Fruit fly (Drosophila melanogaster) whole organism, embryonic: ENCODE measurements around the gene Cyp28c1.

Experiments
- CG10543 ChIP-seq: fragments of 200-800 bp; sonication (Bioruptor generic); optimal IDR thresholded peaks from 3 replicates; lab custom pipeline; 2017; ENCODE audit warnings: missing biosample characterization, mild to moderate bottlenecking, missing genetic modification characterization, moderate library complexity
- CG14014 ChIP-seq: fragments of 200-800 bp; sonication (Bioruptor generic); IDR thresholded peaks from 2 replicates; pipeline ENCODE4 v1.3.6; 2022; ENCODE audit warnings: missing biosample characterization, missing genetic modification characterization
- CG8359 ChIP-seq: fragments of 200-800 bp; sonication (Bioruptor generic); optimal IDR thresholded peaks from 2 replicates; lab custom pipeline; 2017; ENCODE audit warnings: missing biosample characterization, mild to moderate bottlenecking, missing genetic modification characterization, borderline replicate concordance
- Gug ChIP-seq: fragments of 200-800 bp; sonication (Bioruptor generic); IDR thresholded peaks from 4 replicates; pipeline ENCODE4 v1.3.6; 2022; ENCODE audit warnings: missing biosample characterization, missing genetic modification characterization
- Scr ChIP-seq: fragments of 200-800 bp; sonication (Bioruptor generic); IDR thresholded peaks from 2 replicates; pipeline ENCODE4 v1.3.6; 2022; ENCODE audit warnings: missing biosample characterization, missing genetic modification characterization; ENCODE audit not compliant: partially characterized antibody
- gcm2 ChIP-seq: fragments of 200-800 bp; sonication (Bioruptor generic); optimal IDR thresholded peaks from 2 replicates; lab custom pipeline; 2016; ENCODE audit warnings: missing biosample characterization, missing genetic modification characterization
- jigr1 ChIP-seq: fragments of 200-800 bp; sonication (Bioruptor generic); IDR thresholded peaks from 3 replicates; pipeline ENCODE4 v1.3.6; 2022; ENCODE audit warnings: missing biosample characterization, missing genetic modification characterization
- knrl ChIP-seq: fragments of 200-800 bp; sonication (Bioruptor generic); IDR thresholded peaks from 3 replicates; pipeline ENCODE4 v1.3.6; 2022; ENCODE audit warnings: missing biosample characterization, missing genetic modification characterization; ENCODE audit not compliant: partially characterized antibody
- phol ChIP-seq: fragments of 200-800 bp; sonication (Bioruptor generic); optimal IDR thresholded peaks from 3 replicates; lab custom pipeline; 2018; ENCODE audit warnings: missing biosample characterization, mild to moderate bottlenecking, missing genetic modification characterization, moderate library complexity
- usp ChIP-seq: fragments of >200 bp; optimal IDR thresholded peaks from 2 replicates; lab custom pipeline; 2017; ENCODE audit warnings: missing biosample characterization, missing genetic modification characterization
- wek ChIP-seq: fragments of 200-800 bp; sonication (Bioruptor generic); optimal IDR thresholded peaks from 3 replicates; lab custom pipeline; 2018; ENCODE audit warnings: missing biosample characterization, mild to moderate bottlenecking, missing genetic modification characterization, moderate library complexity

DNA sequence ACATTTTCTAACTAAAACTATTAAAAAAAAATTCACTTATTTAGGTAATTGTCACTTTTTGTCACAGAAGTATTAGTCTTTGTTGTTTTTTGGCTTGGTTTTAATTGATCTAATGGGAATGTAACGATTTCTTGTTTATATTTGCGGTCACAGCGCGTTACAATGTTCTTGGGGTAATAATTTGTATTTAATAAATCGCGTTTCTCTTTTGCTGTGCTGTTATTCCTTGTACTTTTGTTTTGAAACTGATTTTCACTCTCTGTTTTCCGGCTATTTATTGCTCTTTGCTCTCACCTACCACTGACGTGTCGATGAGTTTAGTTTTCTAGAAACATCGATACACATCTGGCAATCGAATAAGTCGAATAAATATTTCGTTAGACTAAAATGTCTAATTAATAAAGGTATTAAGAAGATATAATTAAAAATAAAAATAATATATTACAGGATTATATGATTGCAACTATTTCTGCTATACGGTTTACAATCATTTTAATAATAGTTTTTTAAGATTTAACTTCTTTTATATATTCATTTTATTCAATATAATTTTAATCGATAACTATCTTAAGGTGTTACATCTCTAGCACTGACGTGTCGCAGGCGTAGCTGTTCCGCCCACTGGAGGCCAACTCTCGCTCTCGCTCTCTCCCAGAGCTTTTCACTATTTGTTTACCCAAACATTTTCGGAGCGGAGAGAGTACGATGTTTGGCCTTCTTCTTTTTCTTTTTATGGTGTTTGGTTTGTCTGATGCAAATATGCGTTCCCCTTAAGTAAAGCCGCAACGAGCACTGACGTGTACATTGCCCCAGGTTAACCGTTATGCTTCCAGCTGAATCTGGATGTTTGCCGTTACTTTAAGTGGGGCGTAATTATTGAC is 32.3 kb upstream of the Cyp28c1 start, which contains the start of gene Hsc70-3:
- TF ChIP-seq phol (tag; lab: Kevin White, UChicago) (peak; percentile 12), jigr1 (no peak), Scr (peak; percentile 85), CG10543 (GFP tag; lab: Kevin White, UChicago) (peak; percentile 75), wek (peak; percentile 71), gcm2 (GFP tag; lab: Kevin White, UChicago) (no peak), usp (GFP tag; lab: Kevin White, UChicago) (no peak), Gug (no peak), knrl (GFP tag; lab: Robert Waterston, UW) (peak; percentile 74; the same call in 2 of the 3 replicates), CG14014 (peak; percentile 39; the same call in 1 of the 2 replicates), CG8359 (GFP tag; lab: Kevin White, UChicago) (peak; percentile 37)
